Fruit fly (Drosophila melanogaster) S2 (cell line): Measurements from ENCODE around the gene Rnf146.

Experiments used
- CG8478 ChIP-seq: fragments of >200 bp; optimal IDR thresholded peaks from 2 replicates; lab custom pipeline; 2018
- CTCF ChIP-seq, 2 experiments: fragments of >200 bp; optimal IDR thresholded peaks; 2 replicates each; lab custom pipeline; 2018

- TF ChIP-seq CG8478 (lab: Kevin White, UChicago) (no peak), CTCF (optimal IDR thresholded peaks at IDR 0.05; lab: Kevin White, UChicago) (peak in 1 of 2 experiments; percentile 28)
Observed at dm6 chr3L:19618072-19618958, 24.3 kb downstream of the Rnf146 start, which contains the start of gene asf1.
